Fruit fly (Drosophila melanogaster) whole organism, pupa: ENCODE results near the gene Gr68a.

Experiments used
- CG10348 ChIP-seq: fragments of 200-800 bp; sonication (Bioruptor generic); IDR thresholded peaks from 2 replicates; pipeline ENCODE4 v1.3.6; 2022; ENCODE audit warnings: missing biosample characterization, missing genetic modification characterization
- CG12605 ChIP-seq: fragments of 200-800 bp; sonication (Bioruptor generic); IDR thresholded peaks from 2 replicates; pipeline ENCODE4 v1.3.6; 2022; ENCODE audit warnings: missing biosample characterization, missing genetic modification characterization
- CG13204 ChIP-seq: fragments of 200-800 bp; sonication (Bioruptor generic); optimal IDR thresholded peaks from 2 replicates; lab custom pipeline; 2018; ENCODE audit warnings: missing biosample characterization, mild to moderate bottlenecking, missing genetic modification characterization, moderate library complexity
- CG14655 ChIP-seq: fragments of 200-800 bp; sonication (Bioruptor generic); optimal IDR thresholded peaks from 3 replicates; lab custom pipeline; 2017; ENCODE audit warnings: mild to moderate bottlenecking, missing biosample characterization, missing genetic modification reagents, missing genetic modification characterization
- CG15710 ChIP-seq: fragments of 200-800 bp; sonication (Bioruptor generic); optimal IDR thresholded peaks from 2 replicates; lab custom pipeline; 2018; ENCODE audit warnings: missing biosample characterization, mild to moderate bottlenecking, missing genetic modification characterization, moderate library complexity
- CG17806 ChIP-seq: fragments of 200-800 bp; sonication (Bioruptor generic); optimal IDR thresholded peaks from 2 replicates; lab custom pipeline; 2018; ENCODE audit warnings: missing biosample characterization, mild to moderate bottlenecking, missing genetic modification characterization, moderate library complexity
- CG32121 ChIP-seq: fragments of 200-800 bp; sonication (Bioruptor generic); IDR thresholded peaks from 2 replicates; pipeline ENCODE4 v1.3.6; 2022; ENCODE audit warnings: missing biosample characterization, missing genetic modification characterization
- CG34367 ChIP-seq: fragments of 200-800 bp; sonication (Bioruptor generic); optimal IDR thresholded peaks from 2 replicates; lab custom pipeline; 2018; ENCODE audit warnings: missing biosample characterization, mild to moderate bottlenecking, missing genetic modification characterization
- CG4496 ChIP-seq: fragments of 200-800 bp; sonication (Bioruptor generic); IDR thresholded peaks from 3 replicates; pipeline ENCODE4 v1.3.6; 2022; ENCODE audit warnings: missing biosample characterization, missing genetic modification characterization
- CG8159 ChIP-seq: fragments of 200-800 bp; sonication (Bioruptor generic); optimal IDR thresholded peaks from 3 replicates; lab custom pipeline; 2018; ENCODE audit warnings: missing biosample characterization, mild to moderate bottlenecking, missing genetic modification characterization, moderate library complexity
- CG8301 ChIP-seq: fragments of 200-800 bp; sonication (Bioruptor generic); optimal IDR thresholded peaks from 2 replicates; lab custom pipeline; 2018; ENCODE audit warnings: missing biosample characterization, mild to moderate bottlenecking, missing genetic modification characterization
- CG9948 ChIP-seq: fragments of 200-800 bp; sonication (Bioruptor generic); optimal IDR thresholded peaks from 2 replicates; lab custom pipeline; 2018; ENCODE audit warnings: missing biosample characterization, mild to moderate bottlenecking, missing genetic modification characterization, moderate library complexity
- D1 ChIP-seq: fragments of 200-800 bp; sonication (Bioruptor generic); optimal IDR thresholded peaks from 2 replicates; lab custom pipeline; 2018; ENCODE audit warnings: missing biosample characterization, mild to moderate bottlenecking, missing genetic modification characterization, moderate library complexity
- EcR ChIP-seq: fragments of 200-800 bp; sonication (Bioruptor generic); optimal IDR thresholded peaks from 3 replicates; lab custom pipeline; 2019; ENCODE audit warnings: missing biosample characterization, missing genetic modification characterization, mild to moderate bottlenecking, moderate library complexity, missing genetic modification reagents
- Ets98B ChIP-seq: fragments of 200-800 bp; sonication (Bioruptor generic); IDR thresholded peaks from 2 replicates; pipeline ENCODE4 v1.3.6; 2022; ENCODE audit warnings: missing biosample characterization, missing genetic modification characterization
- Pif1A ChIP-seq: fragments of 200-800 bp; sonication (Bioruptor generic); optimal IDR thresholded peaks from 3 replicates; lab custom pipeline; 2016; ENCODE audit warnings: missing biosample characterization, missing genetic modification characterization
- Pif1B ChIP-seq: fragments of 200-800 bp; sonication (Bioruptor generic); optimal IDR thresholded peaks from 3 replicates; lab custom pipeline; 2016; ENCODE audit warnings: missing biosample characterization, missing genetic modification characterization
- Snoo ChIP-seq: fragments of 200-800 bp; sonication (Bioruptor generic); optimal IDR thresholded peaks from 3 replicates; lab custom pipeline; 2017; ENCODE audit warnings: missing biosample characterization, mild to moderate bottlenecking, missing genetic modification characterization, inconsistent platforms
- fd96Ca ChIP-seq: fragments of 200-800 bp; sonication (Bioruptor generic); IDR thresholded peaks from 3 replicates; pipeline ENCODE4 v1.3.6; 2022; ENCODE audit warnings: missing biosample characterization, missing genetic modification characterization
- gl ChIP-seq: fragments of 200-800 bp; sonication (Bioruptor generic); optimal IDR thresholded peaks from 2 replicates; lab custom pipeline; 2018; ENCODE audit warnings: missing biosample characterization, mild to moderate bottlenecking, missing genetic modification characterization
- rn ChIP-seq: fragments of 200-800 bp; sonication (Bioruptor generic); IDR thresholded peaks from 2 replicates; pipeline ENCODE4 v1.3.6; 2022; ENCODE audit warnings: missing biosample characterization, missing genetic modification characterization

The Gr68a gene

dm6 chr3L:11717300-11717699 is 33.8 kb upstream of the Gr68a start:
- no peak for TF ChIP-seq Ets98B (GFP tag; lab: Robert Waterston, UW)
- no peak for TF ChIP-seq EcR (GFP tag; lab: Kevin White, UChicago)
- no peak for TF ChIP-seq CG8159 (tag; lab: Kevin White, UChicago)
- TF ChIP-seq CG9948 (tag; lab: Kevin White, UChicago) = no peak
- no peak for TF ChIP-seq Pif1A (GFP tag; lab: Kevin White, UChicago)
- TF ChIP-seq CG14655 = no peak
- no peak for TF ChIP-seq CG8301 (tag; lab: Kevin White, UChicago)

- TF ChIP-seq EcR (GFP tag; lab: Kevin White, UChicago) (no peak), CG14655 (no peak), Pif1B (GFP tag; lab: Kevin White, UChicago) (no peak), D1 (tag; lab: Kevin White, UChicago) (no peak), CG34367 (tag; lab: Kevin White, UChicago) (no peak), CG15710 (tag; lab: Kevin White, UChicago) (no peak), CG8159 (tag; lab: Kevin White, UChicago) (no peak), Ets98B (GFP tag; lab: Robert Waterston, UW) (no peak), rn (GFP tag; lab: Robert Waterston, UW) (no peak), CG8301 (tag; lab: Kevin White, UChicago) (no peak), CG32121 (no peak), CG9948 (tag; lab: Kevin White, UChicago) (no peak)
Measured at dm6 chr3L:11717993-11718392, 33.1 kb upstream of the Gr68a start.

DNA sequence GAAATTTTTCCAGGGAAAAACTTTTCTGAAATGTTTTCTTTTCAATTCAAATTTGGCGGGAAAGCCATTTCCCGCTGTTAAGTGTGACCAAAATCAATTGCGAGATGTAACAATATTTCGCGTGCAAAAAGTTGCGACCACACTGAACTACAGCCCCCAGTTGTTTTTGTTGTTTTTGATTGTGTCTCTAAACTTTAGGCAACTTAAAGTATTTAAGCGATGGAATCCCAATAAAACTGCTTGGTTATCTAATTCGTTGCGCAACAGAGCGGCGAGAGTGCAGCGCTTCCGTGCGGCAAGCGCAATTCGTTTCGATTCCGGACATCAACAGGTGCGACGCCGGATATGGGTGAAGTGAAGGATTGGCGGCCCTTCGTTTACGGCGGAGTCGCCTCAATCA is 30.3 kb upstream of the Gr68a start, which contains the start of gene Bmcp:
TSS of gene Bmcp (plus strand) at position 155 of the 400 bp plus-strand sequence.
- TF ChIP-seq Ets98B (GFP tag; lab: Robert Waterston, UW) = no peak
- TF ChIP-seq Pif1B (GFP tag; lab: Kevin White, UChicago) = no peak
- no peak for TF ChIP-seq CG14655
- no peak for TF ChIP-seq D1 (tag; lab: Kevin White, UChicago)
- no peak for TF ChIP-seq CG9948 (tag; lab: Kevin White, UChicago)
- no peak for TF ChIP-seq fd96Ca (GFP tag; lab: Robert Waterston, UW)
- peak; percentile 6 for TF ChIP-seq Snoo (tag; lab: Kevin White, UChicago)
- TF ChIP-seq EcR (GFP tag; lab: Kevin White, UChicago) = no peak
- TF ChIP-seq CG13204 (GFP tag; lab: Kevin White, UChicago) = no peak
- TF ChIP-seq gl (tag; lab: Kevin White, UChicago) = no peak
- TF ChIP-seq CG34367 (tag; lab: Kevin White, UChicago) = no peak
- peak; percentile 9 for TF ChIP-seq CG15710 (tag; lab: Kevin White, UChicago)
- TF ChIP-seq CG12605 (GFP tag; lab: Robert Waterston, UW) = peak; percentile 36; the same call in 1 of the 2 replicates
- 0 out of 3 replicates have a peak, but pooled peaks have one; percentile 24 for TF ChIP-seq CG4496
- no peak for TF ChIP-seq Pif1A (GFP tag; lab: Kevin White, UChicago)
- no peak for TF ChIP-seq CG32121
- TF ChIP-seq CG8159 (tag; lab: Kevin White, UChicago) = no peak
- TF ChIP-seq CG8301 (tag; lab: Kevin White, UChicago) = no peak
- TF ChIP-seq rn (GFP tag; lab: Robert Waterston, UW) = no peak
- no peak for TF ChIP-seq CG17806
- no peak for TF ChIP-seq CG10348 (GFP tag; lab: Robert Waterston, UW)

- TF ChIP-seq CG10348 (GFP tag; lab: Robert Waterston, UW) (no peak), Pif1B (GFP tag; lab: Kevin White, UChicago) (no peak), Pif1A (GFP tag; lab: Kevin White, UChicago) (no peak), CG17806 (no peak), CG34367 (tag; lab: Kevin White, UChicago) (no peak), CG4496 (no peak), CG32121 (no peak), CG12605 (GFP tag; lab: Robert Waterston, UW) (no peak), EcR (GFP tag; lab: Kevin White, UChicago) (no peak), CG8301 (tag; lab: Kevin White, UChicago) (no peak), D1 (tag; lab: Kevin White, UChicago) (no peak), fd96Ca (GFP tag; lab: Robert Waterston, UW) (no peak), CG15710 (tag; lab: Kevin White, UChicago) (no peak)
Measured at dm6 chr3L:11721498-11721946, 29.6 kb upstream of the Gr68a start.

DNA sequence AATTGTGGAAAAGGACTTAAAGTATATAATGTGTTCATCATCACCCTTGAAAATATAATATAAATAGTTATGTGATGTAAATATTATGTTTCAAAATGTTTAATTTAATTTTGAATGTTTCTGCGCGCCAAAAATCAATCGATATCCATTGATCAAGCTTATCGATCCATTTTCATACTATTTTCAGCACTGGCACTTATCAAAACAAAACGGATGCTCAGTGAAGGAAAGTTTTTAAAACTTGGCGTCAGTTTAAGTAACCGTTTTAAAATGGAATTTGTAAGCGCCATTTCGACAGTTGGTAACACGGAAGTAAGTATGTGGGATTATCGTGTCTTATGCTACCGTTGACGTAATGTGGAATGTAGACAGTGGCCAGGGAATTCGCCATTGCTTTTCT is 23.0 kb upstream of the Gr68a start, which contains the start of gene sunn:
TSS of gene sunn (plus strand) at position 202 of the 400 bp plus-strand sequence.
- no peak for TF ChIP-seq Pif1B (GFP tag; lab: Kevin White, UChicago)
- TF ChIP-seq fd96Ca (GFP tag; lab: Robert Waterston, UW) = no peak
- no peak for TF ChIP-seq CG8159 (tag; lab: Kevin White, UChicago)
- TF ChIP-seq CG4496 = no peak
- TF ChIP-seq Pif1A (GFP tag; lab: Kevin White, UChicago) = no peak
- no peak for TF ChIP-seq CG34367 (tag; lab: Kevin White, UChicago)
- no peak for TF ChIP-seq Ets98B (GFP tag; lab: Robert Waterston, UW)
- no peak for TF ChIP-seq CG15710 (tag; lab: Kevin White, UChicago)
- TF ChIP-seq CG10348 (GFP tag; lab: Robert Waterston, UW) = no peak

dm6 chr3L:11731841-11732240 is 19.3 kb upstream of the Gr68a start, which contains the start of gene CG32087:
CG32087 (plus strand) TSS chr3L:11732141.
- TF ChIP-seq CG13204 (GFP tag; lab: Kevin White, UChicago) = no peak
- TF ChIP-seq CG4496 = no peak
- no peak for TF ChIP-seq CG10348 (GFP tag; lab: Robert Waterston, UW)
- TF ChIP-seq Ets98B (GFP tag; lab: Robert Waterston, UW) = no peak
- no peak for TF ChIP-seq Snoo (tag; lab: Kevin White, UChicago)
- TF ChIP-seq CG14655 = no peak
- no peak for TF ChIP-seq fd96Ca (GFP tag; lab: Robert Waterston, UW)
- no peak for TF ChIP-seq CG8301 (tag; lab: Kevin White, UChicago)
- TF ChIP-seq CG9948 (tag; lab: Kevin White, UChicago) = no peak
- no peak for TF ChIP-seq Pif1A (GFP tag; lab: Kevin White, UChicago)
- no peak for TF ChIP-seq rn (GFP tag; lab: Robert Waterston, UW)
- TF ChIP-seq CG8159 (tag; lab: Kevin White, UChicago) = no peak
